Worm (Caenorhabditis elegans): ENCODE results near the gene Y116A8C.33.

ce11 chrIV:17150418-17150817, 38.5 kb downstream of the Y116A8C.33 start:
- no peak for TF ChIP-seq gei-17 (GFP tag; optimal IDR thresholded peaks at IDR 0.05)
- no peak for TF ChIP-seq K11D2.4 (GFP tag; IDR thresholded peaks at IDR 0.05)
- no peak for TF ChIP-seq unc-62 (GFP tag; optimal IDR thresholded peaks at IDR 0.05)
- TF ChIP-seq pha-4 (tag; optimal IDR thresholded peaks at IDR 0.05) = no peak
- no peak for TF ChIP-seq nhr-90 (tag; optimal IDR thresholded peaks at IDR 0.05)
- TF ChIP-seq rec-8 (tag; optimal IDR thresholded peaks at IDR 0.05) = no peak
- TF ChIP-seq him-1 (tag; optimal IDR thresholded peaks at IDR 0.05) = no peak
- TF ChIP-seq chd-7 (tag; optimal IDR thresholded peaks at IDR 0.05) = no peak
- TF ChIP-seq hsf-1 (GFP tag; IDR thresholded peaks at IDR 0.05) = no peak
